Worm (Caenorhabditis elegans): ENCODE measurements around the gene C15C7.6.

C15C7.6 gene

DNA sequence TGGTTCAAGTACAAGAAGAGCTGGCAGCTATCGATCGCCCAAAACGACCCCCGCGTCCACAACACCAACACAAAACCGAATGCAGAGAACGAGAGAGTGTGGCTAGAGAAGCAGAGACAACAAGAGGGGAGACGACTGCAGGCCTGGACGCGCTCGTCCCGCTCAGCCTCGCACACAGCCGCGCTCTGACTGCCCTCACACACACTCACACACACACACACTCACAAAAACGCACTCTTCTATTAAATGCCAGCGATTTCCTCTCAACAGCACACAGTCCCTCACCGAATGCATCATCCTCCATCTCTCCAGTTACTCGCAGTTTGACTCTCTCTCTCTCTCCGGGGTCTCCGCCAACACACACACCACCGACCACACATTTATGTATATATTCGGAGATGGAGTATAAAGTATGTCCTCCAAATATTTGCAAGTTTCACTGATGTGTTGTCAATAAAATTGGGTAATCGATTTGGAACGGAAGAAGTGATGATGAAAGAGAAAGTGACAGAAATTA is 42.7 kb downstream of the C15C7.6 start (continued):
- TF ChIP-seq snpc-4 (GFP tag; optimal IDR thresholded peaks at IDR 0.05) = peak; percentile 55
- TF ChIP-seq snpc-4 (tag; optimal IDR thresholded peaks at IDR 0.05) = peak; percentile 56 to 76 (median 62)
- peak; percentile 42 for TF ChIP-seq nhr-27 (tag; optimal IDR thresholded peaks at IDR 0.05)
- TF ChIP-seq F49E8.2 (tag; optimal IDR thresholded peaks at IDR 0.05; ENCODE audit: insufficient read depth) = no peak
- no peak for TF ChIP-seq snpc-1.3 (tag; optimal IDR thresholded peaks at IDR 0.05; ENCODE audit: insufficient read depth)
- no peak for TF ChIP-seq rec-8 (tag; optimal IDR thresholded peaks at IDR 0.05)
- TF ChIP-seq F37B4.10 (GFP tag; IDR thresholded peaks at IDR 0.05) = no peak
- peak; percentile 87 for TF ChIP-seq pbrm-1 (GFP tag; IDR thresholded peaks at IDR 0.05)
- no peak for TF ChIP-seq sea-2 (GFP tag; IDR thresholded peaks at IDR 0.05)
- TF ChIP-seq attf-3 (GFP tag; conservative IDR thresholded peaks at IDR 0.05) = 0 out of 2 replicates have a peak, but pooled peaks have one; percentile 30
- peak; percentile 56 for TF ChIP-seq tlf-1 (GFP tag; optimal IDR thresholded peaks at IDR 0.05)
- TF ChIP-seq F39B2.1 (GFP tag; IDR thresholded peaks at IDR 0.05) = no peak
- no peak for TF ChIP-seq fkh-3 (tag; optimal IDR thresholded peaks at IDR 0.05)
- peak; percentile 73 for TF ChIP-seq ekl-4 (GFP tag; IDR thresholded peaks at IDR 0.05)
- no peak for TF ChIP-seq Y53F4B.3 (GFP tag; IDR thresholded peaks at IDR 0.05)
- TF ChIP-seq lag-1 (GFP tag; IDR thresholded peaks at IDR 0.05) = no peak
- TF ChIP-seq dpff-1 (tag; optimal IDR thresholded peaks at IDR 0.05) = no peak
- no peak for TF ChIP-seq madf-8 (GFP tag; conservative IDR thresholded peaks at IDR 0.05)
- TF ChIP-seq tbx-9 (tag; optimal IDR thresholded peaks at IDR 0.05; ENCODE audit: borderline replicate concordance) = no peak
- TF ChIP-seq Y53G8AR.9 (GFP tag; conservative IDR thresholded peaks at IDR 0.05) = 0 out of 2 replicates have a peak, but pooled peaks have one; percentile 44
- no peak for TF ChIP-seq D2030.7 (GFP tag; IDR thresholded peaks at IDR 0.05)
- TF ChIP-seq ceh-100 (GFP tag; IDR thresholded peaks at IDR 0.05) = no peak
- TF ChIP-seq mel-28 (tag; optimal IDR thresholded peaks at IDR 0.05; ENCODE audit: borderline replicate concordance) = no peak
- TF ChIP-seq ccch-3 (GFP tag; optimal IDR thresholded peaks at IDR 0.05) = no peak
- TF ChIP-seq akir-1 (GFP tag; optimal IDR thresholded peaks at IDR 0.05) = no peak
- peak; percentile 82 for TF ChIP-seq ztf-26 (tag; optimal IDR thresholded peaks at IDR 0.05)
- peak; percentile 4 for TF ChIP-seq snpc-3.4 (tag; optimal IDR thresholded peaks at IDR 0.05)
- TF ChIP-seq mes-4 (tag; optimal IDR thresholded peaks at IDR 0.05) = no peak
- peak; percentile 91 for TF ChIP-seq ceh-27 (GFP tag; optimal IDR thresholded peaks at IDR 0.05)
- TF ChIP-seq zfh-2 (GFP tag; conservative IDR thresholded peaks at IDR 0.05) = peak; percentile 99
- no peak for TF ChIP-seq nhr-120 (GFP tag; IDR thresholded peaks at IDR 0.05)
- TF ChIP-seq nfyb-1 (GFP tag; IDR thresholded peaks at IDR 0.05) = peak; percentile 74
- TF ChIP-seq B0336.3 (GFP tag; IDR thresholded peaks at IDR 0.05) = peak; percentile 93
- TF ChIP-seq unc-130 (GFP tag; optimal IDR thresholded peaks at IDR 0.05) = no peak

- TF ChIP-seq him-1 (tag; optimal IDR thresholded peaks at IDR 0.05) (no peak), egl-44 (GFP tag; IDR thresholded peaks at IDR 0.05) (no peak), tbx-9 (tag; optimal IDR thresholded peaks at IDR 0.05; ENCODE audit: borderline replicate concordance) (no peak), attf-3 (GFP tag; conservative IDR thresholded peaks at IDR 0.05) (no peak), ztf-25 (GFP tag; IDR thresholded peaks at IDR 0.05) (no peak), ztf-3 (GFP tag; optimal IDR thresholded peaks at IDR 0.05) (no peak), ztf-18 (tag; optimal IDR thresholded peaks at IDR 0.05) (no peak), ccch-3 (GFP tag; optimal IDR thresholded peaks at IDR 0.05) (no peak), Y53G8AR.9 (GFP tag; conservative IDR thresholded peaks at IDR 0.05) (no peak), B0019.2 (GFP tag; conservative IDR thresholded peaks at IDR 0.05) (no peak), cebp-2 (GFP tag; IDR thresholded peaks at IDR 0.05) (no peak), aptf-2 (GFP tag; conservative IDR thresholded peaks at IDR 0.05) (no peak), mxl-1 (tag; optimal IDR thresholded peaks at IDR 0.05) (no peak), dpff-1 (tag; optimal IDR thresholded peaks at IDR 0.05) (no peak), nhr-27 (tag; optimal IDR thresholded peaks at IDR 0.05) (no peak), die-1 (tag; optimal IDR thresholded peaks at IDR 0.05) (no peak)
Measured at ce11 chrX:3126979-3127378, 43.4 kb downstream of the C15C7.6 start, which contains the start of gene spc-1. TSS of gene spc-1 (minus strand) at chrX:3127079.

Measured in whole organism, young adult.